Worm (Caenorhabditis elegans) whole organism, early embryonic: ENCODE results near the gene mig-39.

ENCODE experiments used
- B0310.2 ChIP-seq: sonication (generic microtip); optimal IDR thresholded peaks from 2 replicates; lab custom pipeline; 2016; ENCODE audit warnings: mild to moderate bottlenecking, missing genetic modification characterization, missing compliant biosample characterization
- F13C5.2 ChIP-seq: sonication (generic microtip); optimal IDR thresholded peaks from 2 replicates; lab custom pipeline; 2017; ENCODE audit warnings: mild to moderate bottlenecking, missing genetic modification characterization, inconsistent platforms, missing compliant biosample characterization
- aly-1 ChIP-seq: sonication (generic microtip); optimal IDR thresholded peaks from 2 replicates; lab custom pipeline; 2016; ENCODE audit warnings: missing genetic modification characterization, missing compliant biosample characterization
- ama-1 ChIP-seq: fragments of 150-350 bp; optimal IDR thresholded peaks from 2 replicates; lab custom pipeline; 2014
- ceh-13 ChIP-seq: fragments of 200-800 bp; sonication (Bioruptor generic); optimal IDR thresholded peaks from 2 replicates; lab custom pipeline; 2018; ENCODE audit warnings: mild to moderate bottlenecking, missing genetic modification characterization, missing compliant biosample characterization
- ceh-36 ChIP-seq: sonication (generic microtip); optimal IDR thresholded peaks from 2 replicates; lab custom pipeline; 2016; ENCODE audit warnings: missing genetic modification characterization, inconsistent platforms, missing compliant biosample characterization
- ets-7 ChIP-seq: sonication (generic microtip); optimal IDR thresholded peaks from 2 replicates; lab custom pipeline; 2016; ENCODE audit warnings: missing genotype, missing genetic modification characterization, missing compliant biosample characterization
- flt-1 ChIP-seq: fragments of 200-800 bp; sonication (Bioruptor generic); IDR thresholded peaks from 2 replicates; pipeline ENCODE4 v1.3.6; 2022; ENCODE audit warnings: missing genetic modification characterization, missing compliant biosample characterization
- hmbx-1 ChIP-seq: sonication (generic microtip); optimal IDR thresholded peaks from 2 replicates; lab custom pipeline; 2016; ENCODE audit warnings: mild to moderate bottlenecking, missing genetic modification characterization, missing compliant biosample characterization
- hmg-4 ChIP-seq: fragments of 200-800 bp; sonication (Bioruptor generic); optimal IDR thresholded peaks from 2 replicates; lab custom pipeline; 2018; ENCODE audit warnings: mild to moderate bottlenecking, missing genetic modification characterization, missing compliant biosample characterization
- hnd-1 ChIP-seq: sonication (generic microtip); optimal IDR thresholded peaks from 2 replicates; lab custom pipeline; 2016; ENCODE audit warnings: missing genetic modification characterization, missing compliant biosample characterization
- pes-1 ChIP-seq: fragments of 200-800 bp; sonication (Bioruptor generic); IDR thresholded peaks from 2 replicates; pipeline ENCODE4 v1.3.6; 2022; ENCODE audit warnings: missing genetic modification reagents, missing genetic modification characterization, missing compliant biosample characterization
- scrt-1 ChIP-seq: fragments of 200-800 bp; sonication (Bioruptor generic); IDR thresholded peaks from 2 replicates; pipeline ENCODE4 v1.3.6; 2022; ENCODE audit warnings: missing genetic modification characterization, missing compliant biosample characterization
- sea-1 ChIP-seq: fragments of 200-800 bp; sonication (Bioruptor generic); conservative IDR thresholded peaks from 2 replicates; pipeline ENCODE4 v1.3.6; 2022; ENCODE audit warnings: missing genetic modification characterization, missing compliant biosample characterization
- tbx-11 ChIP-seq: fragments of 200-800 bp; sonication (Bioruptor generic); IDR thresholded peaks from 2 replicates; pipeline ENCODE4 v1.3.6; 2022; ENCODE audit warnings: missing genetic modification characterization, missing compliant biosample characterization
- tbx-37 ChIP-seq: fragments of 200-800 bp; sonication (Bioruptor generic); conservative IDR thresholded peaks from 2 replicates; pipeline ENCODE4 v1.3.6; 2022; ENCODE audit warnings: missing genetic modification reagents, missing genetic modification characterization, missing compliant biosample characterization
- tra-4 ChIP-seq: sonication (generic microtip); optimal IDR thresholded peaks from 2 replicates; lab custom pipeline; 2017; ENCODE audit warnings: missing genetic modification characterization, missing compliant biosample characterization

The mig-39 gene

DNA sequence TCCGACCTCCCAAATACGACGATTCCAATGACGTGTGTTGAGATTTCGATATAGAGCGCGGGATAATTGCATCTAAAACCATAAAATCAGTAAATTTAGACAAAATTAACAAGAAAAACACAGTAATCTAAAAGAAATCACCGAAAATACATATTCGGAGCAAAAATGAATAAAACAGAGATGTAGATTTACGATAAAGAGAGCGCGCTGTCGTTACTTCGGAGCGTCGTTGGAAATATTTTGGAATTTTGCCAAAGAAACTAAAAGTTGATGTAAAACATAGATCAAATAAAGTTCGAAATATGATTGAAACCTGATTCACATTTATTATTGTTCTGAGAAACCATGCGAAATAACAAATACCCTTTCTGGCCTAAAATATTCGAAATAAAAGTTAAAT is 34.7 kb upstream of the mig-39 start, which contains the start of gene ZK1236.5:
ZK1236.5 (minus strand) TSS at position 72 of the 400 bp plus-strand sequence.
- no peak for TF ChIP-seq tra-4
- no peak for TF ChIP-seq tbx-11 (GFP tag; lab: Robert Waterston, UW)
- TF ChIP-seq hmbx-1 (tag; lab: Kevin White, UChicago): no peak
- TF ChIP-seq B0310.2 (tag; lab: Kevin White, UChicago): no peak
- no peak for TF ChIP-seq pes-1
- no peak for TF ChIP-seq sea-1 (GFP tag; lab: Robert Waterston, UW)
- no peak for TF ChIP-seq tbx-37 (GFP tag; lab: Robert Waterston, UW)
- no peak for TF ChIP-seq ceh-13 (GFP tag; lab: Kevin White, UChicago)
- TF ChIP-seq flt-1 (GFP tag; lab: Robert Waterston, UW): no peak
- TF ChIP-seq aly-1 (tag; lab: Kevin White, UChicago): no peak
- TF ChIP-seq F13C5.2: no peak
- no peak for TF ChIP-seq ama-1
- TF ChIP-seq ceh-36 (tag; lab: Kevin White, UChicago): no peak
- TF ChIP-seq hnd-1 (tag; lab: Kevin White, UChicago): no peak
- no peak for TF ChIP-seq hmg-4 (GFP tag; lab: Kevin White, UChicago)
- TF ChIP-seq ets-7 (tag; lab: Kevin White, UChicago): no peak
- no peak for TF ChIP-seq scrt-1 (GFP tag; lab: Robert Waterston, UW)

DNA sequence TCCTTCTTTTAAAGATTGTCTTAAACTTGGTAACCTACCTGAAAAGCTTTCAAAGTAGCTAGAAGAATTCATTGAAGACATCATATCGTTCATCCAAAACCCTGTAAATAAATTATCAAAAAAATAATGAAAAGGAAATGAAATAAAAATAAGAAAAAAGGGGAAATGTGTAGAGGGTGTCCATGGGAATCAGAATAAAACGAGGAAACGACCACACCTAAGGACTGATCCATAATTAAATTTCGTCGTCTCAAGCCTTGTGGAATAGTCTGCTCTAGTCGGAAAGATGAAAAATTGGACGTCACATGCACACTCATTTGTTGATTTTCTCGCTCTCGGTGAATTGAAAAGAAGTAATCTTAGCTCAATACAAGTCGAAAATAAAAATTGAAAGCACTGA is 31.8 kb upstream of the mig-39 start, which contains the start of gene ZK1236.9:
ZK1236.9 (minus strand) TSS at position 101 of the 400 bp plus-strand sequence.
- TF ChIP-seq tra-4 (no peak), hnd-1 (tag; lab: Kevin White, UChicago) (no peak), ama-1 (no peak), ets-7 (tag; lab: Kevin White, UChicago) (no peak), pes-1 (no peak), hmbx-1 (tag; lab: Kevin White, UChicago) (no peak), B0310.2 (tag; lab: Kevin White, UChicago) (no peak), ceh-13 (GFP tag; lab: Kevin White, UChicago) (no peak), aly-1 (tag; lab: Kevin White, UChicago) (no peak), tbx-37 (GFP tag; lab: Robert Waterston, UW) (no peak), ceh-36 (tag; lab: Kevin White, UChicago) (no peak), sea-1 (GFP tag; lab: Robert Waterston, UW) (no peak), F13C5.2 (no peak), tbx-11 (GFP tag; lab: Robert Waterston, UW) (no peak), scrt-1 (GFP tag; lab: Robert Waterston, UW) (no peak), flt-1 (GFP tag; lab: Robert Waterston, UW) (no peak)

DNA sequence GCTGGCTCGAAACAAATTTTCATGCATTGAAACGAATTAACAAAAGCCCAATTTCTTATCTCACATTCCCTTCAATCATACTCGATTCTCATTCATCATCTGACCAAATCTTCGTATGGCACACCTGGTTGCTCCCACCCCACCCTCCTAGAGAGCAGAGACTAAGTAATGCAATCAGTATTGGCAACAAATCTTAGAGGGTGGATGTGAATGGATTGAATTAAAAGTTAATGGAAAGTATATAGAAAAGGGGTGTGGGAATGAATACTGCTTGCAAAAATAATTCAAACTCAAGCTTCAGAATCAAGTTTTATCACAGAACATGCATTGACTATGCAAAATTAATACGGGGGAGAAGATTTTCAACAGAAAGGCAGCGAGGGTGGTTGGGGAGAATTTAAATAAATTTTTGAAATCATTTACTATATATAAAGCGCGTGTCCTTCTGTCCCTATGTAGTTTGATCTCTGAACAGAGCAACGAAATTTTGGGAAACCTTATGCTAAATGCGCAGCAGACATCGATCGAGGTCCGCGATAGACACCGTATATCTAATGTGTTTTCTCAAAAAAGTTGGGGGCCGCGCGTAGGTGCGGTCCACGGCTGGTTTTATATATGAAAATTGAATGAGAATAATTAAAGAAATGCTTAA is 28.9 kb upstream of the mig-39 start:
- TF ChIP-seq aly-1 (tag; lab: Kevin White, UChicago) (no peak), scrt-1 (GFP tag; lab: Robert Waterston, UW) (no peak)

DNA sequence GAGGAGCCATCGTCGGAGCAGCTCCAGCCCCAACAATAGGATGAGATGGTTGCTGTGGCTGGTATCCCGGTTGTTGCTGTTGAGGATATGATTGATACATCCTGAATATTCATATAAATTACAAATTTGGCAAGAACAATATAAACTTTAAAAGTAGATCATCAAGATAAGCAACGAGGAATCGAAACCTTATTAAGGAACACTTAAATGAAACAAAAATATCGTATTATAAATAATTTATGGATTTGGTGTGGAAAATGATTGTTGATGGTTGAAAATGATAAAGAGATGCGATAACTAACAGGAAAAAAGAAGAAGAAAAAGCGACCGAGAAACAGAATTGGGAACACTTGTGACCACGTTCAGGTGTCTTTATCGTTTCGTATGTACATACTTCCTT is 27.5 kb upstream of the mig-39 start, which contains the start of gene pqn-96:
pqn-96 (minus strand) TSS at position 101 of the 400 bp plus-strand sequence.
- no peak for TF ChIP-seq flt-1 (GFP tag; lab: Robert Waterston, UW)
- no peak for TF ChIP-seq tbx-11 (GFP tag; lab: Robert Waterston, UW)
- no peak for TF ChIP-seq F13C5.2
- no peak for TF ChIP-seq pes-1
- TF ChIP-seq scrt-1 (GFP tag; lab: Robert Waterston, UW): no peak
- TF ChIP-seq ets-7 (tag; lab: Kevin White, UChicago): no peak
- no peak for TF ChIP-seq hmg-4 (GFP tag; lab: Kevin White, UChicago)
- no peak for TF ChIP-seq ceh-36 (tag; lab: Kevin White, UChicago)
- no peak for TF ChIP-seq hmbx-1 (tag; lab: Kevin White, UChicago)
- no peak for TF ChIP-seq hnd-1 (tag; lab: Kevin White, UChicago)
- no peak for TF ChIP-seq aly-1 (tag; lab: Kevin White, UChicago)

DNA sequence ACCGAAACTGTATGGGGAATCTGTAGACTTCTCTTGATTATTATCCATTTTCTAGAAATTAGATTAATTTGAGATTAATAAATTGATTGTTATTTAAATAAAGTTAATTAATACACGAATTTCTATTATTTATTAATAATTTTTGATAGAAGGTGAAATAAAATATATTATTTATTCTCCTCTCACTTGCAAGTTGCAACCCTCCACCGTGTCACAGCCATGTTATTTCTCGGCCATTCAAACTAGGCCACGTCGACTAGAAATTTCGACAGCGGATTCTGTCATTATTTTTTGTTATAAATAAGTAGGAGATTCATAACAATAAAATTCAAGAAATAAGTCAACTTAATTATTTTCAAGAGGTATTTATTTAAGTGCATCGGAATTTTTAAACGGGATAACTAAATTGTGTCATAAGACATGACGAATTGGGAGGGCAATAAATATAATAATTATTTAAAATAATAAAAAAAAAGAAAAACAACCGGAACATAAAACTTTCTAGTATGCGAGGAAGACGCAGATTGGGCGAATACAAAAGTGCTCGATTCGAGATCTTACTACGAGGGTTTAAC is 23.2 kb upstream of the mig-39 start, which contains the start of gene ufbp-1:
ufbp-1 (minus strand) TSS at position 51 of the 575 bp plus-strand sequence.
- TF ChIP-seq ceh-36 (tag; lab: Kevin White, UChicago) (no peak), sea-1 (GFP tag; lab: Robert Waterston, UW) (0 out of 2 replicates have a peak, but pooled peaks have one; percentile 17)

DNA sequence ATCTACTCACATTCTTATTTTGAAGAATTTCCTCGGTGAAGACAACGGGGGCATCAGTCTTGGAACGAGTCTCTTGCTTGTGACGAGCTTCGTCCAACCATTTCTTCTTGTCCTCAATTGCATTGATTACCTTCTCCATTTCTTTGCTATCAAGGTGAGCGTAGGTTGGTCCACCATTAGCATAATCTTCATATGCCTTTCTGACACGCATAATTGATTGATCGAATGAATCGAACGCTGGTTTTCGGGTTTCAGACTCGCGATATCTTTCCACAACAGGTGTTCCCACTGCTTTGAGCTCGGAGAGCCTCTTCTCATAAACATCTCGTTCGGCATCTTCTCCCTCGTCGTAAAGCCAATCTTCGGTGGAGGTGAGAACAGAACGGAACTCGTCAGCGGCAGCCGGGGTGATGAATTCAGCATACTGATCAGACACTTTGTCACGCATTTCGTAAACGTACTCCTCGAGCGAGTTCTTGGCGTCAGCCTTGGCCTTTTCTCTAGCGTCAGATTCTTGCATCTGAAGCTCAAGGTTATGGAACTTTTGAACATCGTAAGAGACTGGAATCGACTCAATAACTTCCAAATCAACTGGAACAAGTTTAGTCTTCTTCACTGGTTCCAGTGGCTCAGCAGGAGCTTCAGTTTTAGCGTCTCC is 22.3 kb upstream of the mig-39 start:
- TF ChIP-seq ama-1 (no peak), hmbx-1 (tag; lab: Kevin White, UChicago) (no peak), ceh-36 (tag; lab: Kevin White, UChicago) (no peak)

DNA sequence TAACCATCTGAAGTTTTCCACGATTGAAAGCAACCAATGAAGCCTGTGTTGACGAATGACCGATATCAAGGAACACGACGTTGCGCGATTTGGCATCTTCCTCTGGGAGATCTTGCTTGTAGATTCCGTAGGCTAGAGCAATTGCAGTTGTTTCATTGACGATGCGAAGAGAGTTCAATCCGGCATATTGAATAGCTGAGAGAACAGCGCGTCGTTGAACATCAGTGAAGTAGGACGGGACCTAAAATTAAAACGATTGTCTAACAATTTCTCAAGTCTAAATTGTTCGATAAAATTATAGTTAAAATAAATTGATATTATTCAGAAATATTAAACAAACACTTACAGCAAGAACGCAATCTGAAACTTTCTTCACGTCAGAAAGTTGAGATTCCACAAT is 20.8 kb upstream of the mig-39 start:
- TF ChIP-seq pes-1 (no peak), hmg-4 (GFP tag; lab: Kevin White, UChicago) (no peak)

DNA sequence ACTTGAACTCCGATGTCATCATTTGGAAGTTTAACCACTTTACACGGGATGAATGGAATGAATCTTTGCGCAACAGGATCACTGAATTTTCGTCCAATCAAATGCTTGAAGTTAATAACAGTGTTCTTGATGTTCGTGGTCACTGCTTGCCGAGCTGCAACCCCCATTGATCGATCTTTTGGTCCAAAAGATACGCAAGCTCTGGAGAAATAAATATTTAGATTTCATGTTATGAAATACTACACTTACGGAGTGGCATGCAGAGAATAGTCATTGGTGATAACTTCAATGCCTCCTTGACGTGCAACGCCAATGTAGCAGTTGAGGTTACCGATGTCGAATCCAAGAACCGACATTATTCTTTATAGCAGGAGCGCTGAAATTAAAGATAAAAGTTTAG is 20.3 kb upstream of the mig-39 start, which contains the start of gene hsp-110:
hsp-110 (minus strand) TSS at position 376 of the 400 bp plus-strand sequence.
- TF ChIP-seq tbx-11 (GFP tag; lab: Robert Waterston, UW) (no peak), pes-1 (no peak), ama-1 (peak; percentile 13), ets-7 (tag; lab: Kevin White, UChicago) (no peak), scrt-1 (GFP tag; lab: Robert Waterston, UW) (no peak), flt-1 (GFP tag; lab: Robert Waterston, UW) (no peak), hmg-4 (GFP tag; lab: Kevin White, UChicago) (no peak), tra-4 (no peak)
